Worm (Caenorhabditis elegans): ENCODE results near the gene ags-3.

DNA sequence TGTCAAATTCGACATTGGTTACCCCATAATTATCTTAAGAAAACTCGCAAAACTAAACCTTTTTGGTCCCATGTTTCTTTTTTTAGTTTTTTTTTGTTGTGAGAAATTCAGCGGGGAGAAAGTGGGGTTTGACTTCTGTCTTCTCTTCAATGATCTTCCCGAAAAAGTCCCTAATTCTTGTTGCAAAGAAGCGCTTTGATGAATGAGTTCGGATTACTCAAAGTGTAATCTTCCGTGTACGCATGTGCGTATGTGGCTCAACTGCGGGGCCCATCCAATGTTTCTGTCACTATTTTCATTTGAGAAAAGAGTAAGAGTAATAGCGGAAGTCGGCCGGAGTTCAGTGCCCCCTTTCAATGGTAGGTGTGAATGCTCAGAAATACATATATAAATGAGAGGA is 7.8 kb upstream of the ags-3 start:
- no peak for TF ChIP-seq snpc-4 (tag; optimal IDR thresholded peaks at IDR 0.05)
- TF ChIP-seq ztf-4 (tag; optimal IDR thresholded peaks at IDR 0.05), result no peak
- TF ChIP-seq xbp-1 (tag; optimal IDR thresholded peaks at IDR 0.05), result no peak
- TF ChIP-seq lin-13 (GFP tag; optimal IDR thresholded peaks at IDR 0.05), result no peak
- no peak for TF ChIP-seq isw-1 (GFP tag; IDR thresholded peaks at IDR 0.05)

Data from whole organism, L1 larva.